Worm (Caenorhabditis elegans) whole organism, L1 larva: ENCODE results near the gene tsp-10.
A peak's percentile ranks its signal among the peaks of the same experiment; 100 is the strongest.

Source experiments
- C04F5.9 ChIP-seq: sonication (generic microtip); optimal IDR thresholded peaks from 2 replicates; lab custom pipeline; 2016; ENCODE audit warnings: missing genetic modification characterization, missing compliant biosample characterization
- C16A3.4 ChIP-seq: fragments of 150-350 bp; optimal IDR thresholded peaks from 2 replicates; lab custom pipeline; 2014; ENCODE audit warnings: missing biosample characterization, missing genetic modification characterization
- C34B4.2 ChIP-seq: sonication (generic microtip); optimal IDR thresholded peaks from 2 replicates; lab custom pipeline; 2017; ENCODE audit warnings: mild to moderate bottlenecking, missing genetic modification characterization, missing compliant biosample characterization
- Y116A8C.19 ChIP-seq: sonication (generic microtip); optimal IDR thresholded peaks from 2 replicates; lab custom pipeline; 2016; ENCODE audit warnings: missing compliant biosample characterization, missing genetic modification characterization, borderline replicate concordance
- aha-1 ChIP-seq: fragments of 150-350 bp; optimal IDR thresholded peaks from 2 replicates; lab custom pipeline; 2014; ENCODE audit warnings: missing biosample characterization, missing genetic modification characterization
- alr-1 ChIP-seq: fragments of 200-800 bp; sonication (Bioruptor generic); optimal IDR thresholded peaks from 2 replicates; lab custom pipeline; 2018; ENCODE audit warnings: borderline replicate concordance, mild to moderate bottlenecking, missing genetic modification characterization, missing compliant biosample characterization
- aly-2 ChIP-seq: fragments of 150-350 bp; optimal IDR thresholded peaks from 2 replicates; lab custom pipeline; 2014; ENCODE audit warnings: missing biosample characterization, missing genetic modification characterization
- ama-1 ChIP-seq: fragments of 150-350 bp; optimal IDR thresholded peaks from 2 replicates; lab custom pipeline; 2014
- ceh-63 ChIP-seq: fragments of 200-800 bp; sonication (Bioruptor generic); optimal IDR thresholded peaks from 2 replicates; lab custom pipeline; 2018; ENCODE audit warnings: mild to moderate bottlenecking, missing genetic modification characterization, missing compliant biosample characterization
- ceh-82 ChIP-seq, 3 experiments: fragments of 150-350 bp in 1 of 3; sonication (generic microtip) in 2 of 3; optimal IDR thresholded peaks; 2 replicates each; lab custom pipeline; 2014 to 2017; ENCODE audit warnings: missing biosample characterization in 3 of 3, missing genetic modification characterization in 3 of 3
- ceh-88 ChIP-seq: fragments of 200-800 bp; sonication (Bioruptor generic); IDR thresholded peaks from 2 replicates; pipeline ENCODE4 v1.3.6; 2022; ENCODE audit warnings: missing genetic modification characterization, missing compliant biosample characterization
- ceh-90 ChIP-seq: sonication (generic microtip); optimal IDR thresholded peaks from 2 replicates; lab custom pipeline; 2016; ENCODE audit warnings: missing genetic modification characterization, missing compliant biosample characterization
- dpl-1 ChIP-seq, 3 experiments: fragments of 150-350 bp in 2 of 3; sonication (generic microtip) in 1 of 3; optimal IDR thresholded peaks; 2 replicates each; lab custom pipeline; 2014 to 2017; ENCODE audit warnings: missing biosample characterization in 3 of 3, missing genetic modification characterization in 3 of 3, missing genetic modification reagents in 3 of 3
- egl-13 ChIP-seq: sonication (generic microtip); optimal IDR thresholded peaks from 2 replicates; lab custom pipeline; 2016; ENCODE audit warnings: missing genotype, missing genetic modification reagents, missing genetic modification characterization, missing compliant biosample characterization
- elt-2 ChIP-seq: sonication (generic microtip); optimal IDR thresholded peaks from 2 replicates; lab custom pipeline; 2016; ENCODE audit warnings: missing genetic modification characterization, mild to moderate bottlenecking, inconsistent platforms, missing compliant biosample characterization, missing genetic modification reagents
- ets-5 ChIP-seq: fragments of 200-800 bp; sonication (Bioruptor generic); IDR thresholded peaks from 2 replicates; pipeline ENCODE4 v1.3.6; 2022; ENCODE audit warnings: missing genetic modification characterization, missing compliant biosample characterization
- fkh-4 ChIP-seq: sonication (generic microtip); optimal IDR thresholded peaks from 2 replicates; lab custom pipeline; 2016; ENCODE audit warnings: missing compliant biosample characterization, missing genetic modification characterization, borderline replicate concordance
- fkh-8 ChIP-seq: sonication (generic microtip); optimal IDR thresholded peaks from 2 replicates; lab custom pipeline; 2016; ENCODE audit warnings: mild to moderate bottlenecking, missing genetic modification characterization, missing compliant biosample characterization
- hlh-17 ChIP-seq: fragments of 200-800 bp; sonication (Bioruptor generic); optimal IDR thresholded peaks from 2 replicates; lab custom pipeline; 2018; ENCODE audit warnings: missing genetic modification characterization, mild to moderate bottlenecking, missing compliant biosample characterization, moderate library complexity, borderline replicate concordance
- hpl-2 ChIP-seq: fragments of 150-350 bp; optimal IDR thresholded peaks from 2 replicates; lab custom pipeline; 2014; ENCODE audit warnings: missing biosample characterization, missing genetic modification reagents, missing genetic modification characterization
- lin-13 ChIP-seq: fragments of 150-350 bp; optimal IDR thresholded peaks from 2 replicates; lab custom pipeline; 2014; ENCODE audit warnings: missing biosample characterization, missing genetic modification reagents, missing genetic modification characterization
- lin-14 ChIP-seq: fragments of 200-800 bp; sonication (Bioruptor generic); optimal IDR thresholded peaks from 2 replicates; lab custom pipeline; 2018; ENCODE audit warnings: mild to moderate bottlenecking, missing genetic modification characterization, moderate library complexity, missing compliant biosample characterization
- lin-15B ChIP-seq: fragments of 150-350 bp; sonication (generic microtip); optimal IDR thresholded peaks from 3 replicates; lab custom pipeline; 2014; ENCODE audit warnings: missing biosample characterization, missing genetic modification characterization
- lir-3 ChIP-seq: sonication (generic microtip); optimal IDR thresholded peaks from 2 replicates; lab custom pipeline; 2016; ENCODE audit warnings: mild to moderate bottlenecking, missing genetic modification characterization, moderate library complexity, missing compliant biosample characterization; ENCODE audit not compliant: poor library complexity
- lsy-2 ChIP-seq, 2 experiments: fragments of 150-350 bp; optimal IDR thresholded peaks; 2 replicates each; lab custom pipeline; 2014; ENCODE audit warnings: missing biosample characterization in 2 of 2, missing genetic modification characterization in 2 of 2
- mdl-1 ChIP-seq, 2 experiments: fragments of 150-350 bp; optimal IDR thresholded peaks; 2 replicates each; lab custom pipeline; 2014 to 2017; ENCODE audit warnings: missing biosample characterization in 2 of 2, missing genetic modification characterization in 2 of 2, inconsistent platforms in 1 of 2
- mep-1 ChIP-seq: fragments of 150-350 bp; optimal IDR thresholded peaks from 2 replicates; lab custom pipeline; 2014; ENCODE audit warnings: missing biosample characterization, missing genetic modification characterization
- nhr-11 ChIP-seq: fragments of 150-350 bp; optimal IDR thresholded peaks from 2 replicates; lab custom pipeline; 2014; ENCODE audit warnings: missing biosample characterization, missing genetic modification characterization
- nhr-12 ChIP-seq: sonication (generic microtip); optimal IDR thresholded peaks from 2 replicates; lab custom pipeline; 2017; ENCODE audit warnings: missing biosample characterization, missing genetic modification characterization
- nhr-20 ChIP-seq: sonication (generic microtip); optimal IDR thresholded peaks from 2 replicates; lab custom pipeline; 2016; ENCODE audit warnings: mild to moderate bottlenecking, missing genetic modification characterization, missing compliant biosample characterization
- nhr-47 ChIP-seq: sonication (generic microtip); optimal IDR thresholded peaks from 2 replicates; lab custom pipeline; 2016; ENCODE audit warnings: mild to moderate bottlenecking, missing genetic modification characterization, moderate library complexity, missing compliant biosample characterization
- nhr-71 ChIP-seq: sonication (generic microtip); optimal IDR thresholded peaks from 2 replicates; lab custom pipeline; 2016; ENCODE audit warnings: mild to moderate bottlenecking, missing genetic modification characterization, moderate library complexity, missing compliant biosample characterization
- nhr-76 ChIP-seq: sonication (generic microtip); optimal IDR thresholded peaks from 2 replicates; lab custom pipeline; 2017; ENCODE audit warnings: missing biosample characterization, missing genetic modification characterization
- nhr-77 ChIP-seq: fragments of 150-350 bp; optimal IDR thresholded peaks from 2 replicates; lab custom pipeline; 2014; ENCODE audit warnings: missing biosample characterization, missing genetic modification characterization
- nhr-85 ChIP-seq: sonication (generic microtip); peaks from one replicate; lab custom pipeline; 2016; ENCODE audit warnings: missing genetic modification characterization, inconsistent platforms, missing compliant biosample characterization
- pag-3 ChIP-seq: sonication (generic microtip); optimal IDR thresholded peaks from 2 replicates; lab custom pipeline; 2017; ENCODE audit warnings: missing genetic modification characterization, mild to moderate bottlenecking, missing compliant biosample characterization, antibody characterized with exemption, borderline replicate concordance; ENCODE audit not compliant: insufficient read depth
- pax-3 ChIP-seq: fragments of 200-800 bp; sonication (Bioruptor generic); optimal IDR thresholded peaks from 2 replicates; lab custom pipeline; 2018; ENCODE audit warnings: mild to moderate bottlenecking, missing genetic modification characterization, moderate library complexity, missing compliant biosample characterization
- rnt-1 ChIP-seq: sonication (generic microtip); optimal IDR thresholded peaks from 2 replicates; lab custom pipeline; 2016; ENCODE audit warnings: mild to moderate bottlenecking, missing genetic modification characterization, moderate library complexity, missing compliant biosample characterization
- snu-23 ChIP-seq: sonication (generic microtip); optimal IDR thresholded peaks from 2 replicates; lab custom pipeline; 2016; ENCODE audit warnings: missing genetic modification characterization, missing compliant biosample characterization
- sup-37 ChIP-seq: fragments of 200-800 bp; sonication (Bioruptor generic); optimal IDR thresholded peaks from 2 replicates; lab custom pipeline; 2018; ENCODE audit warnings: mild to moderate bottlenecking, missing genetic modification characterization, missing compliant biosample characterization
- unc-130 ChIP-seq: fragments of 150-350 bp; optimal IDR thresholded peaks from 2 replicates; lab custom pipeline; 2017; ENCODE audit warnings: missing biosample characterization, missing genetic modification characterization, inconsistent platforms
- unc-30 ChIP-seq: sonication (generic microtip); optimal IDR thresholded peaks from 2 replicates; lab custom pipeline; 2017; ENCODE audit warnings: missing biosample characterization, missing genetic modification characterization
- unc-86 ChIP-seq: sonication (generic microtip); optimal IDR thresholded peaks from 2 replicates; lab custom pipeline; 2016; ENCODE audit warnings: missing genetic modification characterization, missing compliant biosample characterization
- zag-1 ChIP-seq: fragments of 150-350 bp; optimal IDR thresholded peaks from 2 replicates; lab custom pipeline; 2014; ENCODE audit warnings: missing biosample characterization, missing genetic modification characterization
- zip-4 ChIP-seq: fragments of 200-800 bp; sonication (Bioruptor generic); optimal IDR thresholded peaks from 2 replicates; lab custom pipeline; 2018; ENCODE audit warnings: mild to moderate bottlenecking, missing genetic modification characterization, moderate library complexity, missing compliant biosample characterization
- ztf-11 ChIP-seq, 2 experiments: sonication (generic microtip); optimal IDR thresholded peaks; 2 replicates each; lab custom pipeline; 2016 to 2017; ENCODE audit warnings: missing genetic modification characterization in 2 of 2, missing biosample characterization in 1 of 2, missing compliant biosample characterization in 1 of 2

Gene tsp-10

ce11 chrII:6683663-6684285, 34.6 kb upstream of the tsp-10 start, which contains the start of gene gyf-1 (continued):
- TF ChIP-seq lsy-2 (tag; optimal IDR thresholded peaks at IDR 0.05; lab: Kevin White, UChicago) (peak in 1 of 2 experiments; percentile 51), lir-3 (tag; lab: Kevin White, UChicago) (no peak), zip-4 (GFP tag; lab: Kevin White, UChicago) (no peak), nhr-85 (tag; lab: Kevin White, UChicago) (no peak), ama-1 (lab: Kevin White, UChicago) (no peak), nhr-20 (tag; lab: Kevin White, UChicago) (peak; percentile 46), nhr-47 (peak; percentile 37), hlh-17 (GFP tag; lab: Kevin White, UChicago) (no peak), fkh-4 (no peak), rnt-1 (tag; lab: Kevin White, UChicago) (peak; percentile 50), elt-2 (tag; lab: Kevin White, UChicago) (peak; percentile 17), Y116A8C.19 (no peak), ztf-11 (tag; optimal IDR thresholded peaks at IDR 0.05; lab: Kevin White, UChicago) (no peak), pax-3 (tag; lab: Kevin White, UChicago) (no peak), aha-1 (tag; lab: Kevin White, UChicago) (no peak), mep-1 (tag; lab: Kevin White, UChicago) (no peak), ceh-82 (tag; optimal IDR thresholded peaks at IDR 0.05; lab: Kevin White, UChicago) (peak in 1 of 3 experiments; percentile 53), lin-14 (peak; percentile 76), nhr-71 (peak; percentile 57), lin-15B (tag; lab: Kevin White, UChicago) (peak; percentile 58), dpl-1 (GFP tag; optimal IDR thresholded peaks at IDR 0.05; lab: Kevin White, UChicago) (peak in 2 of 3 experiments; percentile 5 to 14), mdl-1 (tag; optimal IDR thresholded peaks at IDR 0.05; lab: Kevin White, UChicago) (peak in 1 of 2 experiments; percentile 55), sup-37 (GFP tag; lab: Kevin White, UChicago) (no peak), unc-86 (no peak), fkh-8 (tag; lab: Kevin White, UChicago) (peak; percentile 47), nhr-12 (tag; lab: Kevin White, UChicago) (no peak)

- TF ChIP-seq ceh-88 (no peak), C04F5.9 (tag; lab: Kevin White, UChicago) (no peak), ceh-90 (tag; lab: Kevin White, UChicago) (no peak), nhr-71 (no peak), nhr-11 (no peak), lsy-2 (tag; optimal IDR thresholded peaks at IDR 0.05; lab: Kevin White, UChicago) (no peak)
Measured at ce11 chrII:6685964-6686363, 32.4 kb upstream of the tsp-10 start.

- no peak for TF ChIP-seq nhr-76 (tag; lab: Kevin White, UChicago)
- TF ChIP-seq nhr-77 (tag; lab: Kevin White, UChicago): no peak
- TF ChIP-seq unc-30 (tag; lab: Kevin White, UChicago): no peak
- TF ChIP-seq ets-5 (GFP tag; lab: Robert Waterston, UW): no peak
- no peak for TF ChIP-seq sup-37 (GFP tag; lab: Kevin White, UChicago)
- no peak for TF ChIP-seq zag-1 (tag; lab: Kevin White, UChicago)
- no peak for TF ChIP-seq alr-1 (tag; lab: Kevin White, UChicago)
- no peak for TF ChIP-seq ztf-11 (tag; optimal IDR thresholded peaks at IDR 0.05; lab: Kevin White, UChicago)
- no peak for TF ChIP-seq ceh-90 (tag; lab: Kevin White, UChicago)
- TF ChIP-seq zip-4 (GFP tag; lab: Kevin White, UChicago): no peak
- TF ChIP-seq fkh-8 (tag; lab: Kevin White, UChicago): peak; percentile 93
- TF ChIP-seq hpl-2 (GFP tag; lab: Kevin White, UChicago): no peak
- no peak for TF ChIP-seq unc-130 (tag; lab: Kevin White, UChicago)
- no peak for TF ChIP-seq pag-3 (tag; lab: Kevin White, UChicago)
- no peak for TF ChIP-seq hlh-17 (GFP tag; lab: Kevin White, UChicago)
- TF ChIP-seq lsy-2 (tag; optimal IDR thresholded peaks at IDR 0.05; lab: Kevin White, UChicago): peak in 1 of 2 experiments; percentile 4
- peak; percentile 48 for TF ChIP-seq fkh-4
- peak; percentile 10 for TF ChIP-seq nhr-11
- TF ChIP-seq egl-13 (tag; lab: Kevin White, UChicago): no peak
- no peak for TF ChIP-seq C16A3.4 (tag; lab: Kevin White, UChicago)
- no peak for TF ChIP-seq ceh-63 (GFP tag; lab: Kevin White, UChicago)
- no peak for TF ChIP-seq lin-13 (GFP tag; lab: Kevin White, UChicago)
- TF ChIP-seq aly-2 (tag; lab: Kevin White, UChicago): no peak
- TF ChIP-seq ceh-82 (tag; optimal IDR thresholded peaks at IDR 0.05; lab: Kevin White, UChicago): no peak
- TF ChIP-seq snu-23 (GFP tag; lab: Kevin White, UChicago): no peak
- no peak for TF ChIP-seq C34B4.2
- TF ChIP-seq nhr-85 (tag; lab: Kevin White, UChicago): no peak
- no peak for TF ChIP-seq lir-3 (tag; lab: Kevin White, UChicago)
Measured at ce11 chrII:6689088-6689487, 29.3 kb upstream of the tsp-10 start.
